Worm (Caenorhabditis elegans) whole organism, L4 larva: Measurements from ENCODE around the gene nspc-1.

ENCODE experiments used
- F49E8.2 ChIP-seq: sonication (generic microtip); optimal IDR thresholded peaks from 2 replicates; lab custom pipeline; 2016; ENCODE audit warnings: missing compliant biosample characterization, mild to moderate bottlenecking, missing genetic modification characterization, borderline replicate concordance
- R02D3.7 ChIP-seq: fragments of 150-350 bp; sonication (generic microtip); optimal IDR thresholded peaks from 3 replicates; lab custom pipeline; 2014; ENCODE audit warnings: missing biosample characterization, missing genetic modification characterization
- aly-2 ChIP-seq: sonication (generic microtip); optimal IDR thresholded peaks from 2 replicates; lab custom pipeline; 2018; ENCODE audit warnings: missing biosample characterization, missing genetic modification characterization
- ama-1 ChIP-seq: fragments of 150-350 bp; optimal IDR thresholded peaks from 2 replicates; lab custom pipeline; 2014; ENCODE audit warnings: inconsistent platforms, mixed read lengths
- egl-27 ChIP-seq: sonication (generic microtip); optimal IDR thresholded peaks from 3 replicates; lab custom pipeline; 2017; ENCODE audit warnings: missing biosample characterization, missing genetic modification reagents, missing genetic modification characterization
- lsy-2 ChIP-seq, 2 experiments: fragments of 150-350 bp in 1 of 2; sonication (generic microtip) in 1 of 2; optimal IDR thresholded peaks; 2 replicates each; lab custom pipeline; 2014 to 2017; ENCODE audit warnings: missing biosample characterization in 2 of 2, missing genetic modification characterization in 2 of 2
- mep-1 ChIP-seq: fragments of 150-350 bp; sonication (generic microtip); optimal IDR thresholded peaks from 3 replicates; lab custom pipeline; 2014; ENCODE audit warnings: missing biosample characterization, missing genetic modification characterization
- nhr-11 ChIP-seq: fragments of 150-350 bp; optimal IDR thresholded peaks from 2 replicates; lab custom pipeline; 2014; ENCODE audit warnings: missing biosample characterization, missing genetic modification characterization
- nhr-237 ChIP-seq: sonication (generic microtip); optimal IDR thresholded peaks from 2 replicates; lab custom pipeline; 2017; ENCODE audit warnings: missing biosample characterization, missing genetic modification characterization
- nhr-28 ChIP-seq: fragments of 150-350 bp; optimal IDR thresholded peaks from 2 replicates; lab custom pipeline; 2014; ENCODE audit warnings: missing biosample characterization, missing genetic modification characterization
- nhr-48 ChIP-seq: sonication (generic microtip); optimal IDR thresholded peaks from 2 replicates; lab custom pipeline; 2016; ENCODE audit warnings: mild to moderate bottlenecking, missing genetic modification characterization, missing compliant biosample characterization
- spr-1 ChIP-seq: sonication (generic microtip); optimal IDR thresholded peaks from 2 replicates; lab custom pipeline; 2016; ENCODE audit warnings: mild to moderate bottlenecking, missing genetic modification characterization, missing compliant biosample characterization
- unc-39 ChIP-seq: sonication (generic microtip); optimal IDR thresholded peaks from 2 replicates; lab custom pipeline; 2017; ENCODE audit warnings: missing biosample characterization, missing genetic modification characterization
- zag-1 ChIP-seq: fragments of 150-350 bp; optimal IDR thresholded peaks from 2 replicates; lab custom pipeline; 2014; ENCODE audit warnings: missing biosample characterization, missing genetic modification characterization

- TF ChIP-seq ama-1 (lab: Kevin White, UChicago), result no peak
- TF ChIP-seq aly-2 (tag; lab: Kevin White, UChicago), result no peak
- TF ChIP-seq unc-39 (tag; lab: Kevin White, UChicago), result no peak
- TF ChIP-seq zag-1, result no peak
- TF ChIP-seq F49E8.2 (tag; lab: Kevin White, UChicago), result no peak
- TF ChIP-seq mep-1 (tag; lab: Kevin White, UChicago), result no peak
- no peak for TF ChIP-seq spr-1
- no peak for TF ChIP-seq nhr-28 (tag; lab: Kevin White, UChicago)
- TF ChIP-seq nhr-48, result no peak
- no peak for TF ChIP-seq nhr-237 (tag; lab: Kevin White, UChicago)
- TF ChIP-seq nhr-11 (tag; lab: Kevin White, UChicago), result no peak
- no peak for TF ChIP-seq egl-27 (tag; lab: Kevin White, UChicago)
- no peak for TF ChIP-seq R02D3.7 (tag; lab: Kevin White, UChicago)
- no peak for TF ChIP-seq lsy-2 (tag; optimal IDR thresholded peaks at IDR 0.05; lab: Kevin White, UChicago)
Observed at ce11 chrX:8507053-8507452, 27.9 kb downstream of the nspc-1 start.
